Fruit fly (Drosophila melanogaster): ENCODE measurements around the gene CG18649.
A peak's percentile ranks its signal among the peaks of the same experiment; 100 is the strongest.

The CG18649 gene

dm6 chr3L:15007271-15007948, 46.5 kb downstream of the CG18649 start:
- TF ChIP-seq HLH106 (tag; optimal IDR thresholded peaks at IDR 0.05) (peak; percentile 24), Hr83 (GFP tag; optimal IDR thresholded peaks at IDR 0.05; ENCODE audit: poor library complexity, severe bottlenecking) (no peak), psq (GFP tag; optimal IDR thresholded peaks at IDR 0.05) (peak; percentile 7)

DNA sequence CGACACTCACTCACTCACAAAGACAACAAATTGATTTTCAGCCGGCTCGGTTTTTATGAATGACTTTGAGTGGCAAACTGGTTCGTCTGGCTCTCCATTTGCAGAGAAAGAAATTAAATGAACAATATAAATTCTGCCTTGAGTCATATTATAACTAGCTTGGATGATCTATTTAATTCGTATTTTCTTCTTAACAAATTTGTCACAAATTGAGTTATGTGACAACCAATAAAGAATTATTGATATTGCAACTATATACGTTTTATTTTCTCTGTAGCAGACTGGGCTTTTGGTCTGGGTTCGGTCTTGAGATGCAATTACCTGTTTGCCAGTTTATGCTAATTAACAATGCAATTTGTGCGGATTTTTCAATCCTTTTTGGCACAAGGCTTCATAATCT, 47.1 kb downstream of the CG18649 start:
- no peak for TF ChIP-seq CG9705 (GFP tag; optimal IDR thresholded peaks at IDR 0.05)
- TF ChIP-seq brk (GFP tag; optimal IDR thresholded peaks at IDR 0.05) = no peak
- TF ChIP-seq HLH106 (tag; optimal IDR thresholded peaks at IDR 0.05) = peak; percentile 40
- TF ChIP-seq Jra (GFP tag; optimal IDR thresholded peaks at IDR 0.05) = peak; percentile 12
- TF ChIP-seq dmrt93B (GFP tag; optimal IDR thresholded peaks at IDR 0.05) = no peak
- TF ChIP-seq Rel (GFP tag; optimal IDR thresholded peaks at IDR 0.05) = no peak
- TF ChIP-seq Rel (tag; optimal IDR thresholded peaks at IDR 0.05) = no peak
- TF ChIP-seq Dif (GFP tag; optimal IDR thresholded peaks at IDR 0.05; ENCODE audit: partially characterized antibody) = no peak
- TF ChIP-seq Hnf4 (GFP tag; optimal IDR thresholded peaks at IDR 0.05) = peak; percentile 51
- no peak for TF ChIP-seq Abd-B (GFP tag; optimal IDR thresholded peaks at IDR 0.05)
- no peak for TF ChIP-seq pan (optimal IDR thresholded peaks at IDR 0.05)
- no peak for TF ChIP-seq CG32264 (GFP tag; optimal IDR thresholded peaks at IDR 0.05)
- no peak for TF ChIP-seq Vsx2 (GFP tag; optimal IDR thresholded peaks at IDR 0.05; ENCODE audit: partially characterized antibody)
- peak; percentile 11 for TF ChIP-seq psq (GFP tag; optimal IDR thresholded peaks at IDR 0.05)
- peak; percentile 70 for TF ChIP-seq fru (GFP tag; optimal IDR thresholded peaks at IDR 0.05)
- TF ChIP-seq br (GFP tag; optimal IDR thresholded peaks at IDR 0.05) = peak; percentile 61
- TF ChIP-seq woc (GFP tag; optimal IDR thresholded peaks at IDR 0.05) = peak; percentile 4
- TF ChIP-seq sage (GFP tag; optimal IDR thresholded peaks at IDR 0.05) = no peak
- TF ChIP-seq usp (GFP tag; optimal IDR thresholded peaks at IDR 0.05) = no peak
- TF ChIP-seq OdsH (GFP tag; optimal IDR thresholded peaks at IDR 0.05) = peak; percentile 25
- no peak for TF ChIP-seq tai (GFP tag; optimal IDR thresholded peaks at IDR 0.05)
- TF ChIP-seq foxo (GFP tag; optimal IDR thresholded peaks at IDR 0.05) = peak in 1 of 2 experiments; percentile 75
- peak; percentile 58 for TF ChIP-seq h (GFP tag; optimal IDR thresholded peaks at IDR 0.05)
- TF ChIP-seq CrebA (GFP tag; optimal IDR thresholded peaks at IDR 0.05; ENCODE audit: borderline replicate concordance) = no peak
- no peak for TF ChIP-seq dl (GFP tag; optimal IDR thresholded peaks at IDR 0.05; ENCODE audit: insufficient read depth in 1 of 2, partially characterized antibody in 2 of 2)
- no peak for TF ChIP-seq Hr83 (GFP tag; optimal IDR thresholded peaks at IDR 0.05; ENCODE audit: poor library complexity, severe bottlenecking)
- no peak for TF ChIP-seq Hr78 (GFP tag; optimal IDR thresholded peaks at IDR 0.05)
- no peak for TF ChIP-seq GATAd (GFP tag; optimal IDR thresholded peaks at IDR 0.05)
- TF ChIP-seq Myc (optimal IDR thresholded peaks at IDR 0.05) = no peak
- no peak for TF ChIP-seq lola (GFP tag; optimal IDR thresholded peaks at IDR 0.05)
- TF ChIP-seq Mio (GFP tag; optimal IDR thresholded peaks at IDR 0.05) = no peak
- no peak for TF ChIP-seq dsf (GFP tag; optimal IDR thresholded peaks at IDR 0.05; ENCODE audit: borderline replicate concordance)
- TF ChIP-seq sv (GFP tag; optimal IDR thresholded peaks at IDR 0.05) = no peak
- peak; percentile 44 for TF ChIP-seq rgr (GFP tag; optimal IDR thresholded peaks at IDR 0.05)
- no peak for TF ChIP-seq N (GFP tag; optimal IDR thresholded peaks at IDR 0.05)
- TF ChIP-seq ey (GFP tag; optimal IDR thresholded peaks at IDR 0.05) = peak; percentile 47
- no peak for TF ChIP-seq Dfd (GFP tag; optimal IDR thresholded peaks at IDR 0.05)
- TF ChIP-seq Sp1 (GFP tag; optimal IDR thresholded peaks at IDR 0.05) = peak; percentile 23
- no peak for TF ChIP-seq jim (GFP tag; optimal IDR thresholded peaks at IDR 0.05)

DNA sequence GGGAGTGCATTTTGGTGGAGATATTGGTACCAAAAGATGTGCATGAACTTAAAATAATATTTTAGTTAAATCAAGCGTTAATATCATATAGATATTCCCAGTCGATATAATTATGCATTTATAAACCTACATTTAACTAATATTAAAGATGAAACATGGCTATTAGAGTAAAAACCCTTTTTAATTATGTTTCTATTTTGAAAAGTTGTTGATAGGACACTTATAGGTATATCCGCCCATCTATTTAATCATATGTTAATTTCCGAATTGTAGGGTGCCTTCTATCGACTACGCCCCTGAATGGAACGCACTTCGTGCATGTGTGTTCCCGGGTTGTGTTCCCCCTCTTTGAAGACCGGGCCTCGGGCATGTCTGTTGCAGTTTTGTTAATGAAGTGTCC, 48.2 kb downstream of the CG18649 start:
- TF ChIP-seq jim (GFP tag; optimal IDR thresholded peaks at IDR 0.05) = no peak
- no peak for TF ChIP-seq CG9705 (GFP tag; optimal IDR thresholded peaks at IDR 0.05)
- TF ChIP-seq Mio (GFP tag; optimal IDR thresholded peaks at IDR 0.05) = no peak
- TF ChIP-seq Abd-B (GFP tag; optimal IDR thresholded peaks at IDR 0.05) = no peak
- no peak for TF ChIP-seq Myc (optimal IDR thresholded peaks at IDR 0.05)
- peak in 1 of 2 experiments; percentile 4 for TF ChIP-seq foxo (GFP tag; optimal IDR thresholded peaks at IDR 0.05)
- peak; percentile 2 for TF ChIP-seq Sp1 (GFP tag; optimal IDR thresholded peaks at IDR 0.05)
- TF ChIP-seq h (GFP tag; optimal IDR thresholded peaks at IDR 0.05) = peak; percentile 16
